Worm (Caenorhabditis elegans): ENCODE data around the gene kin-20.

kin-20 gene

ce11 chrX:15259947-15260687, 17.4 kb downstream of the kin-20 start, which contains the start of gene F46F2.3:
TSS of gene F46F2.3 (minus strand) at chrX:15260287.
- TF ChIP-seq ceh-28 (tag; optimal IDR thresholded peaks at IDR 0.05), result no peak
- TF ChIP-seq lsy-12 (tag; optimal IDR thresholded peaks at IDR 0.05), result no peak
- peak; percentile 45 for TF ChIP-seq nhr-25 (tag; optimal IDR thresholded peaks at IDR 0.05)

ce11 chrX:15246595-15246994, 31.0 kb downstream of the kin-20 start:
- TF ChIP-seq pha-4 (tag; optimal IDR thresholded peaks at IDR 0.05) (peak; percentile 90), nhr-25 (tag; optimal IDR thresholded peaks at IDR 0.05) (peak; percentile 78), fos-1 (tag; optimal IDR thresholded peaks at IDR 0.05) (no peak), nhr-23 (tag; optimal IDR thresholded peaks at IDR 0.05) (peak; percentile 57)

- TF ChIP-seq nhr-12 (tag; optimal IDR thresholded peaks at IDR 0.05), result no peak
Observed at ce11 chrX:15246182-15246581, 31.4 kb downstream of the kin-20 start, which contains the start of gene piki-1. TSS of gene piki-1 (minus strand) at chrX:15246399.

- TF ChIP-seq elt-1 (tag; optimal IDR thresholded peaks at IDR 0.05) (no peak), jun-1 (tag; optimal IDR thresholded peaks at IDR 0.05) (no peak), ama-1 (optimal IDR thresholded peaks at IDR 0.05) (no peak), ztf-4 (tag; optimal IDR thresholded peaks at IDR 0.05) (no peak), nhr-67 (tag; optimal IDR thresholded peaks at IDR 0.05) (no peak), ceh-28 (tag; optimal IDR thresholded peaks at IDR 0.05) (no peak), nhr-28 (tag; optimal IDR thresholded peaks at IDR 0.05) (no peak), nhr-76 (tag; optimal IDR thresholded peaks at IDR 0.05) (no peak), nhr-23 (tag; optimal IDR thresholded peaks at IDR 0.05) (no peak), nhr-11 (tag; optimal IDR thresholded peaks at IDR 0.05) (no peak), nhr-12 (tag; optimal IDR thresholded peaks at IDR 0.05) (no peak), unc-39 (tag; optimal IDR thresholded peaks at IDR 0.05) (no peak), ceh-9 (tag; optimal IDR thresholded peaks at IDR 0.05) (no peak)
Observed at ce11 chrX:15242726-15243125, 34.8 kb downstream of the kin-20 start.

- TF ChIP-seq elt-3 (tag; optimal IDR thresholded peaks at IDR 0.05) (no peak), elt-1 (tag; optimal IDR thresholded peaks at IDR 0.05) (no peak), elt-2 (tag; optimal IDR thresholded peaks at IDR 0.05) (peak; percentile 19), zag-1 (tag; optimal IDR thresholded peaks at IDR 0.05) (no peak)
Observed at ce11 chrX:15241169-15241568, 36.4 kb downstream of the kin-20 start.

- TF ChIP-seq mml-1 (tag; optimal IDR thresholded peaks at IDR 0.05) (no peak), sea-2 (GFP tag; optimal IDR thresholded peaks at IDR 0.05) (no peak), lsy-12 (tag; optimal IDR thresholded peaks at IDR 0.05) (peak; percentile 9), nhr-11 (tag; optimal IDR thresholded peaks at IDR 0.05) (no peak), elt-2 (tag; optimal IDR thresholded peaks at IDR 0.05) (peak; percentile 10), R02D3.7 (tag; optimal IDR thresholded peaks at IDR 0.05) (no peak), ztf-4 (tag; optimal IDR thresholded peaks at IDR 0.05) (no peak)
Observed at ce11 chrX:15236036-15236435, 41.5 kb downstream of the kin-20 start.

ce11 chrX:15233684-15234083, 43.9 kb downstream of the kin-20 start:
- TF ChIP-seq daf-12 (tag; optimal IDR thresholded peaks at IDR 0.05) (no peak), elt-3 (tag; optimal IDR thresholded peaks at IDR 0.05) (no peak), ama-1 (optimal IDR thresholded peaks at IDR 0.05) (no peak), unc-39 (tag; optimal IDR thresholded peaks at IDR 0.05) (no peak), elt-2 (tag; optimal IDR thresholded peaks at IDR 0.05) (no peak)

- TF ChIP-seq ZK546.5 (tag; optimal IDR thresholded peaks at IDR 0.05), result no peak
- no peak for TF ChIP-seq ceh-28 (tag; optimal IDR thresholded peaks at IDR 0.05)
- no peak for TF ChIP-seq nhr-12 (tag; optimal IDR thresholded peaks at IDR 0.05)
- TF ChIP-seq nhr-76 (tag; optimal IDR thresholded peaks at IDR 0.05), result no peak
- TF ChIP-seq nhr-67 (tag; optimal IDR thresholded peaks at IDR 0.05), result no peak
- TF ChIP-seq ceh-9 (tag; optimal IDR thresholded peaks at IDR 0.05), result no peak
- TF ChIP-seq aly-2 (tag; optimal IDR thresholded peaks at IDR 0.05), result no peak
Observed at ce11 chrX:15231800-15232199, 45.8 kb downstream of the kin-20 start.
